Worm (Caenorhabditis elegans): ENCODE data around the gene R144.6.

DNA sequence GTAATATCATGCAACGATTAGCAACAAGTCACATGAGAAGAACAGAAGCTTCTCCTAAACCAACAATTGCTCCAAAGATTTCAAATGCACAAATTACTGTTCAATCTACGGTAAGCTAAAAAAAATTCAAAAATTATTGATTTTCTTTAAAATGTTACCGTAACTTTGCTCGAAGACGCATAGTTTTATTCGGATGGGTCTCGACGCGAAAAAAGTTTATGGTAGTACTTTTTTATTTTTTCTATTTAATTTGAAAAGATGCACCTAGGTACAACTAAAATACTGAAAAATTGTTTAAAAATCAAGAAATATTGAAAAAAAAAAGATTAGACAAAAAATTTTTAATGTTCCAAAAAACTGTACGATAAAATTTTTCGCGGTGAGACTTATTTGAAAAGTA lies 16.9 kb downstream of the R144.6 start:
- TF ChIP-seq snpc-4 (GFP tag; optimal IDR thresholded peaks at IDR 0.05) (no peak), snpc-4 (tag; optimal IDR thresholded peaks at IDR 0.05) (no peak), ceh-79 (tag; optimal IDR thresholded peaks at IDR 0.05) (no peak), ama-1 (optimal IDR thresholded peaks at IDR 0.05) (no peak), ama-1 (GFP tag; optimal IDR thresholded peaks at IDR 0.05) (no peak), pha-4 (tag; optimal IDR thresholded peaks at IDR 0.05) (no peak), bed-2 (GFP tag; IDR thresholded peaks at IDR 0.05) (no peak), pbrm-1 (GFP tag; IDR thresholded peaks at IDR 0.05) (no peak), unc-62 (GFP tag; optimal IDR thresholded peaks at IDR 0.05) (no peak), madf-10 (tag; optimal IDR thresholded peaks at IDR 0.05) (no peak), chd-7 (tag; optimal IDR thresholded peaks at IDR 0.05) (no peak), nfyb-1 (GFP tag; IDR thresholded peaks at IDR 0.05) (no peak), hmg-1.2 (GFP tag; IDR thresholded peaks at IDR 0.05) (no peak), ets-4 (GFP tag; optimal IDR thresholded peaks at IDR 0.05) (no peak)
